Worm (Caenorhabditis elegans) whole organism, young adult: ENCODE data around the gene Y25C1A.8.

Source experiments
- ama-1 ChIP-seq, 3 experiments: fragments of 150-350 bp in 1 of 3; sonication (generic microtip) in 2 of 3; optimal IDR thresholded peaks; 2 replicates each; lab custom pipeline; 2014 to 2018; ENCODE audit warnings: missing biosample characterization in 2 of 3, missing genetic modification characterization in 2 of 3, missing genetic modification reagents in 2 of 3
- ceh-27 ChIP-seq: fragments of 200-800 bp; sonication (Bioruptor generic); optimal IDR thresholded peaks from 2 replicates; lab custom pipeline; 2018; ENCODE audit warnings: mild to moderate bottlenecking, missing genetic modification characterization, moderate library complexity, missing compliant biosample characterization
- lin-26 ChIP-seq: fragments of 200-800 bp; sonication (Bioruptor generic); IDR thresholded peaks from 2 replicates; pipeline ENCODE4 v1.3.6; 2022; ENCODE audit warnings: missing genetic modification reagents, missing genetic modification characterization, missing compliant biosample characterization
- lsl-1 ChIP-seq: fragments of 200-800 bp; sonication (Bioruptor generic); optimal IDR thresholded peaks from 2 replicates; lab custom pipeline; 2018; ENCODE audit warnings: mild to moderate bottlenecking, missing genetic modification characterization, moderate library complexity, missing compliant biosample characterization
- unc-62 ChIP-seq: fragments of 150-350 bp; optimal IDR thresholded peaks from 2 replicates; lab custom pipeline; 2014; ENCODE audit warnings: missing biosample characterization, missing genetic modification reagents, missing genetic modification characterization

DNA sequence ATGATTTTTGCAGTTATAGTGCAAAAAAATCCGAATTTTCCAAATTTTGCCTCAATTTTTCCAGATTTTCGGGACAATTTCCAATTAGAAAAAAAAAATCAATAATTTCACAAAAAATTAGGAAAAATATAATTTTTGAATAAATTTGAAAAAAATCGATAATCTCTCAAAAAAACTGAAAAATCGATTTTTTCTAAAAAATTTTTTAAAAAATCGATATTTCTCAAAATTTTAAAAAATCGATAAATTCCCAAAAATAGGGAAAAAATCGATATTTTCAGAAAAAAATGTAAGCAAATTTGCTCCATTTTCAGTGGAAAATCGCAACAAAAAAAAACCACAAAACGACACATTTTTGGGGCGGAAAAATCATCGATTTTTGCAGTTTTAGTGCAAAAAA lies 8.9 kb downstream of the Y25C1A.8 start:
- TF ChIP-seq ama-1 (optimal IDR thresholded peaks at IDR 0.05; lab: Kevin White, UChicago) (no peak), ama-1 (GFP tag; optimal IDR thresholded peaks at IDR 0.05; lab: Kevin White, UChicago) (no peak), unc-62 (GFP tag; lab: Kevin White, UChicago) (no peak), lin-26 (GFP tag; lab: Robert Waterston, UW) (no peak), ceh-27 (no peak), lsl-1 (GFP tag; lab: Kevin White, UChicago) (no peak)
